Fruit fly (Drosophila melanogaster) whole organism, embryonic: ENCODE data around the gene CG3008.

Experiments used
- Ada2b ChIP-seq: fragments of 200-800 bp; sonication (Bioruptor generic); IDR thresholded peaks from 2 replicates; pipeline ENCODE4 v1.3.6; 2022; ENCODE audit warnings: missing biosample characterization, missing genetic modification characterization
- Blimp-1 ChIP-seq: fragments of 200-800 bp; sonication (Bioruptor generic); optimal IDR thresholded peaks from 3 replicates; lab custom pipeline; 2018; ENCODE audit warnings: missing biosample characterization, missing genetic modification characterization, mild to moderate bottlenecking, moderate library complexity, missing genetic modification reagents
- BtbVII ChIP-seq: fragments of 200-800 bp; sonication (Bioruptor generic); optimal IDR thresholded peaks from 3 replicates; lab custom pipeline; 2017; ENCODE audit warnings: missing biosample characterization, mild to moderate bottlenecking, missing genetic modification characterization
- CG1024 ChIP-seq: fragments of 200-800 bp; sonication (Bioruptor generic); IDR thresholded peaks from 2 replicates; pipeline ENCODE4 v1.3.6; 2022; ENCODE audit warnings: missing biosample characterization, missing genetic modification characterization
- CG11504 ChIP-seq: fragments of 200-800 bp; sonication (Bioruptor generic); optimal IDR thresholded peaks from 3 replicates; lab custom pipeline; 2019; ENCODE audit warnings: missing biosample characterization, mild to moderate bottlenecking, missing genetic modification characterization, moderate library complexity
- CG1602 ChIP-seq: fragments of 200-800 bp; sonication (Bioruptor generic); optimal IDR thresholded peaks from 3 replicates; lab custom pipeline; 2016; ENCODE audit warnings: missing biosample characterization, missing genetic modification characterization
- CG17328 ChIP-seq: fragments of 200-800 bp; sonication (Bioruptor generic); IDR thresholded peaks from 2 replicates; pipeline ENCODE4 v1.3.6; 2022; ENCODE audit warnings: missing biosample characterization, missing genetic modification characterization
- CG1792 ChIP-seq: fragments of 200-800 bp; sonication (Bioruptor generic); optimal IDR thresholded peaks from 2 replicates; lab custom pipeline; 2016; ENCODE audit warnings: missing biosample characterization, missing genetic modification characterization
- CG18476 ChIP-seq: fragments of 200-800 bp; sonication (Bioruptor generic); optimal IDR thresholded peaks from 2 replicates; lab custom pipeline; 2016; ENCODE audit warnings: missing biosample characterization, mild to moderate bottlenecking, missing genetic modification characterization
- CG34224 ChIP-seq: fragments of 200-800 bp; sonication (Bioruptor generic); IDR thresholded peaks from 3 replicates; pipeline ENCODE4 v1.3.6; 2022; ENCODE audit warnings: missing biosample characterization, missing genetic modification characterization; ENCODE audit not compliant: partially characterized antibody
- CG4730 ChIP-seq: fragments of 200-800 bp; sonication (Bioruptor generic); IDR thresholded peaks from 2 replicates; pipeline ENCODE4 v1.3.6; 2022; ENCODE audit warnings: missing biosample characterization, missing genetic modification characterization
- CG6254 ChIP-seq: fragments of 200-800 bp; sonication (Bioruptor generic); optimal IDR thresholded peaks from 3 replicates; lab custom pipeline; 2017; ENCODE audit warnings: mild to moderate bottlenecking, missing biosample characterization, missing genetic modification reagents, missing genetic modification characterization
- CG6813 ChIP-seq: fragments of 200-800 bp; sonication (Bioruptor generic); optimal IDR thresholded peaks from 2 replicates; lab custom pipeline; 2017; ENCODE audit warnings: missing biosample characterization, missing genetic modification characterization, mild to moderate bottlenecking, moderate library complexity, missing genetic modification reagents
- CG7357 ChIP-seq: fragments of 200-800 bp; sonication (Bioruptor generic); IDR thresholded peaks from 3 replicates; pipeline ENCODE4 v1.3.6; 2022; ENCODE audit warnings: missing biosample characterization, missing genetic modification characterization
- CG8089 ChIP-seq: fragments of 200-800 bp; sonication (Bioruptor generic); optimal IDR thresholded peaks from 3 replicates; lab custom pipeline; 2016; ENCODE audit warnings: missing biosample characterization, missing genetic modification characterization
- CG8388 ChIP-seq: fragments of 200-800 bp; sonication (Bioruptor generic); optimal IDR thresholded peaks from 2 replicates; lab custom pipeline; 2019; ENCODE audit warnings: missing biosample characterization, mild to moderate bottlenecking, missing genetic modification characterization, moderate library complexity
- CG9797 ChIP-seq: fragments of 200-800 bp; sonication (Bioruptor generic); optimal IDR thresholded peaks from 3 replicates; lab custom pipeline; 2018; ENCODE audit warnings: missing biosample characterization, mild to moderate bottlenecking, missing genetic modification characterization
- CG9817 ChIP-seq: fragments of 200-800 bp; sonication (Bioruptor generic); optimal IDR thresholded peaks from 2 replicates; lab custom pipeline; 2018; ENCODE audit warnings: missing biosample characterization, mild to moderate bottlenecking, missing genetic modification characterization, moderate library complexity
- D19B ChIP-seq: fragments of 200-800 bp; sonication (Bioruptor generic); optimal IDR thresholded peaks from 2 replicates; lab custom pipeline; 2017; ENCODE audit warnings: missing biosample characterization, mild to moderate bottlenecking, missing genetic modification characterization
- Dfd ChIP-seq, 2 experiments: fragments of >200 bp; optimal IDR thresholded peaks; 2 replicates each; lab custom pipeline; 2017; ENCODE audit warnings: missing biosample characterization in 2 of 2, missing genetic modification characterization in 2 of 2
- Fer3 ChIP-seq: fragments of 200-800 bp; sonication (Bioruptor generic); optimal IDR thresholded peaks from 2 replicates; lab custom pipeline; 2018; ENCODE audit warnings: missing biosample characterization, mild to moderate bottlenecking, missing genetic modification characterization, moderate library complexity
- H15 ChIP-seq: fragments of 200-800 bp; sonication (Bioruptor generic); IDR thresholded peaks from 3 replicates; pipeline ENCODE4 v1.3.6; 2022; ENCODE audit warnings: missing biosample characterization, missing genetic modification characterization
- Hmx ChIP-seq: fragments of 200-800 bp; sonication (Bioruptor generic); optimal IDR thresholded peaks from 2 replicates; lab custom pipeline; 2016; ENCODE audit warnings: missing biosample characterization, missing genetic modification characterization
- Hr39 ChIP-seq: fragments of >200 bp; optimal IDR thresholded peaks from 2 replicates; lab custom pipeline; 2017
- Hsf ChIP-seq: fragments of 200-800 bp; sonication (Bioruptor generic); optimal IDR thresholded peaks from 3 replicates; lab custom pipeline; 2016; ENCODE audit warnings: missing biosample characterization, missing genetic modification characterization
- Meics ChIP-seq: fragments of 200-800 bp; sonication (Bioruptor generic); optimal IDR thresholded peaks from 2 replicates; lab custom pipeline; 2017; ENCODE audit warnings: missing biosample characterization, mild to moderate bottlenecking, missing genetic modification characterization
- Oaz ChIP-seq: fragments of 200-800 bp; sonication (Bioruptor generic); IDR thresholded peaks from 2 replicates; pipeline ENCODE4 v1.3.6; 2022; ENCODE audit warnings: missing biosample characterization, missing genetic modification characterization
- Opbp ChIP-seq: fragments of 200-800 bp; sonication (Bioruptor generic); IDR thresholded peaks from 3 replicates; pipeline ENCODE4 v1.3.6; 2022; ENCODE audit warnings: missing biosample characterization, missing genetic modification characterization; ENCODE audit not compliant: partially characterized antibody
- Ptx1 ChIP-seq: fragments of 200-800 bp; sonication (Bioruptor generic); IDR thresholded peaks from 2 replicates; pipeline ENCODE4 v1.3.6; 2022; ENCODE audit warnings: missing biosample characterization, missing genetic modification characterization
- Rfx ChIP-seq: fragments of 200-800 bp; sonication (Bioruptor generic); IDR thresholded peaks from 2 replicates; pipeline ENCODE4 v1.3.6; 2022; ENCODE audit warnings: missing biosample characterization, missing genetic modification characterization
- Side ChIP-seq: fragments of 200-800 bp; sonication (Bioruptor generic); optimal IDR thresholded peaks from 2 replicates; lab custom pipeline; 2016; ENCODE audit warnings: missing biosample characterization, missing genetic modification characterization
- Stat92E ChIP-seq, 3 experiments: fragments of >200 bp in 2 of 3; fragments of 200-800 bp in 1 of 3; sonication (Bioruptor generic) in 1 of 3; optimal IDR thresholded peaks; 2 replicates each; lab custom pipeline; 2017 to 2019; ENCODE audit warnings: missing biosample characterization in 3 of 3, missing genetic modification characterization in 3 of 3, mild to moderate bottlenecking in 1 of 3, moderate library complexity in 1 of 3
- Xbp1 ChIP-seq: fragments of 200-800 bp; sonication (Bioruptor generic); optimal IDR thresholded peaks from 3 replicates; lab custom pipeline; 2016; ENCODE audit warnings: missing biosample characterization, mild to moderate bottlenecking, missing genetic modification characterization
- cato ChIP-seq: fragments of 200-800 bp; sonication (Bioruptor generic); optimal IDR thresholded peaks from 2 replicates; lab custom pipeline; 2016; ENCODE audit warnings: missing biosample characterization, missing genetic modification characterization, borderline replicate concordance
- ci ChIP-seq: fragments of 200-800 bp; sonication (Bioruptor generic); IDR thresholded peaks from 3 replicates; pipeline ENCODE4 v1.3.6; 2022; ENCODE audit warnings: missing biosample characterization, missing genetic modification characterization
- crol ChIP-seq: fragments of 200-800 bp; sonication (Bioruptor generic); IDR thresholded peaks from 2 replicates; pipeline ENCODE4 v1.3.6; 2022; ENCODE audit warnings: missing biosample characterization, missing genetic modification characterization
- da ChIP-seq: fragments of 200-800 bp; sonication (Bioruptor generic); optimal IDR thresholded peaks from 2 replicates; lab custom pipeline; 2016; ENCODE audit warnings: missing biosample characterization, missing genetic modification characterization
- danr ChIP-seq: fragments of 200-800 bp; sonication (Bioruptor generic); IDR thresholded peaks from 2 replicates; pipeline ENCODE4 v1.3.6; 2022; ENCODE audit warnings: missing biosample characterization, missing genetic modification characterization
- dpn ChIP-seq, 2 experiments: fragments of 200-800 bp; sonication (Bioruptor generic); optimal IDR thresholded peaks; 3 replicates each; lab custom pipeline; 2016; ENCODE audit warnings: missing biosample characterization in 2 of 2, missing genetic modification characterization in 2 of 2
- fd102C ChIP-seq: fragments of 200-800 bp; sonication (Bioruptor generic); optimal IDR thresholded peaks from 2 replicates; lab custom pipeline; 2018; ENCODE audit warnings: missing biosample characterization, mild to moderate bottlenecking, missing genetic modification characterization, moderate library complexity
- fd64A ChIP-seq: fragments of 200-800 bp; sonication (Bioruptor generic); optimal IDR thresholded peaks from 3 replicates; lab custom pipeline; 2018; ENCODE audit warnings: missing biosample characterization, mild to moderate bottlenecking, missing genetic modification characterization
- gcm2 ChIP-seq: fragments of 200-800 bp; sonication (Bioruptor generic); optimal IDR thresholded peaks from 2 replicates; lab custom pipeline; 2016; ENCODE audit warnings: missing biosample characterization, missing genetic modification characterization
- gsb ChIP-seq: fragments of 200-800 bp; sonication (Bioruptor generic); IDR thresholded peaks from 2 replicates; pipeline ENCODE4 v1.3.6; 2022; ENCODE audit warnings: missing biosample characterization, missing genetic modification characterization
- gsb-n ChIP-seq: fragments of 200-800 bp; sonication (Bioruptor generic); optimal IDR thresholded peaks from 3 replicates; lab custom pipeline; 2018; ENCODE audit warnings: missing biosample characterization, mild to moderate bottlenecking, missing genetic modification characterization
- hb ChIP-seq: fragments of 200-800 bp; sonication (Bioruptor generic); IDR thresholded peaks from 3 replicates; pipeline ENCODE4 v1.3.6; 2022; ENCODE audit warnings: missing biosample characterization, missing genetic modification characterization; ENCODE audit not compliant: partially characterized antibody
- onecut ChIP-seq: fragments of 200-800 bp; sonication (Bioruptor generic); IDR thresholded peaks from 2 replicates; pipeline ENCODE4 v1.3.6; 2022; ENCODE audit warnings: missing biosample characterization, missing genetic modification characterization
- sisA ChIP-seq: fragments of 200-800 bp; sonication (Bioruptor generic); IDR thresholded peaks from 2 replicates; pipeline ENCODE4 v1.3.6; 2022; ENCODE audit warnings: missing biosample characterization, missing genetic modification characterization
- slbo ChIP-seq: fragments of 200-800 bp; sonication (Bioruptor generic); IDR thresholded peaks from 2 replicates; pipeline ENCODE4 v1.3.6; 2022; ENCODE audit warnings: missing biosample characterization, missing genetic modification characterization
- sna ChIP-seq: fragments of 200-800 bp; sonication (Bioruptor generic); IDR thresholded peaks from 2 replicates; pipeline ENCODE4 v1.3.6; 2022; ENCODE audit warnings: missing biosample characterization, missing genetic modification characterization; ENCODE audit not compliant: partially characterized antibody
- stc ChIP-seq: fragments of 200-800 bp; sonication (Bioruptor generic); IDR thresholded peaks from 2 replicates; pipeline ENCODE4 v1.3.6; 2022; ENCODE audit warnings: missing biosample characterization, missing genetic modification characterization
- zfh2 ChIP-seq: fragments of 200-800 bp; sonication (Bioruptor generic); optimal IDR thresholded peaks from 2 replicates; lab custom pipeline; 2016; ENCODE audit warnings: missing biosample characterization, missing genetic modification characterization

The CG3008 gene

DNA sequence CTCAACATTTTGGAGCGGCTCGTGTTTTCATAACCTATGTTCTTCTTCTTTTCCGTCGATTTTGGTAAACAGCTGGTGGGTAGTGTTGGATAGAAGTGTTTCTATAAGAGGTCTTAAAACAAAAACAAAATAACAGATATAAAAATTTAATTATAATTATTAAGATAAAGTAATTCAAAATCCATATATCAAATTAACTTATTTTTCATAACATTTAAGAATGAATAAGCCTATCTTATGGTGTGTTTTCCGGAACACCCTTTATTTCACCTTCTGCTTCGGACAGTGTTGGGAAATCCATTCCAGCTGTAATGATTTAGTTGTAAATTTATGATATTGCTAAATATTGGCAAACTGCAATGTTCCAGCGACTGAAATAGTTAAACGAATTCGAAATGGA lies 32.7 kb upstream of the CG3008 start, which contains the start of the genes mRpS2 and Mon1 (continued):
- TF ChIP-seq CG8388 (GFP tag; lab: Kevin White, UChicago), result peak; percentile 92
- TF ChIP-seq CG11504 (tag; lab: Kevin White, UChicago), result peak; percentile 93
- peak; percentile 97 for TF ChIP-seq CG17328 (GFP tag; lab: Robert Waterston, UW)
- peak; percentile 87 for TF ChIP-seq danr (GFP tag; lab: Robert Waterston, UW)
- TF ChIP-seq Xbp1 (GFP tag; lab: Kevin White, UChicago), result peak; percentile 96
- TF ChIP-seq crol (GFP tag; lab: Robert Waterston, UW), result peak; percentile 53
- peak; percentile 70 for TF ChIP-seq CG8089 (GFP tag; lab: Kevin White, UChicago)
- TF ChIP-seq dpn (GFP tag; optimal IDR thresholded peaks at IDR 0.05; lab: Kevin White, UChicago), result peak; percentile 85 to 96
- TF ChIP-seq Opbp (GFP tag; lab: Robert Waterston, UW), result no peak
- peak; percentile 85 for TF ChIP-seq Hsf (GFP tag; lab: Kevin White, UChicago)
- TF ChIP-seq D19B (GFP tag; lab: Kevin White, UChicago), result peak; percentile 87
- TF ChIP-seq slbo (GFP tag; lab: Robert Waterston, UW), result peak; percentile 98
- TF ChIP-seq Blimp-1, result peak; percentile 95
- TF ChIP-seq BtbVII (GFP tag; lab: Kevin White, UChicago), result peak; percentile 93
- peak; percentile 97 for TF ChIP-seq H15
- TF ChIP-seq CG6254 (GFP tag; lab: Kevin White, UChicago), result peak; percentile 89
- peak; percentile 65 for TF ChIP-seq Side (GFP tag; lab: Kevin White, UChicago)
- TF ChIP-seq zfh2 (GFP tag; lab: Kevin White, UChicago), result peak; percentile 84
- TF ChIP-seq onecut (GFP tag; lab: Robert Waterston, UW), result peak; percentile 78
- TF ChIP-seq sna (GFP tag; lab: Robert Waterston, UW), result no peak
- TF ChIP-seq Rfx (GFP tag; lab: Robert Waterston, UW), result peak; percentile 97
- TF ChIP-seq fd64A, result peak; percentile 37
- peak; percentile 88 for TF ChIP-seq Oaz
- TF ChIP-seq Fer3 (tag; lab: Kevin White, UChicago), result peak; percentile 97
- peak; percentile 96 for TF ChIP-seq ci (GFP tag; lab: Robert Waterston, UW)
- TF ChIP-seq da (GFP tag; lab: Kevin White, UChicago), result peak; percentile 37
- no peak for TF ChIP-seq Hr39 (lab: Kevin White, UChicago)
- peak; percentile 83 for TF ChIP-seq cato (GFP tag; lab: Kevin White, UChicago)
- TF ChIP-seq gsb (GFP tag; lab: Robert Waterston, UW), result peak; percentile 95
- TF ChIP-seq Ada2b (GFP tag; lab: Robert Waterston, UW), result peak; percentile 95
- peak; percentile 24 for TF ChIP-seq Hmx
- peak; percentile 95 for TF ChIP-seq CG1602 (GFP tag; lab: Kevin White, UChicago)
- peak; percentile 16 for TF ChIP-seq CG9797
- TF ChIP-seq CG7357 (GFP tag; lab: Robert Waterston, UW), result peak; percentile 89
- peak; percentile 65 for TF ChIP-seq fd102C (GFP tag; lab: Kevin White, UChicago)
- TF ChIP-seq CG18476 (GFP tag; lab: Kevin White, UChicago), result peak; percentile 88
- peak; percentile 94 for TF ChIP-seq sisA (GFP tag; lab: Robert Waterston, UW)
- no peak for TF ChIP-seq Dfd (GFP tag; optimal IDR thresholded peaks at IDR 0.05; lab: Kevin White, UChicago)
- peak; percentile 91 for TF ChIP-seq CG1024
- peak; percentile 98 for TF ChIP-seq Ptx1
- TF ChIP-seq CG4730 (GFP tag; lab: Robert Waterston, UW), result peak; percentile 96
- peak; percentile 96 for TF ChIP-seq Meics
- TF ChIP-seq gsb-n (tag; lab: Kevin White, UChicago), result peak; percentile 94
- peak; percentile 87 for TF ChIP-seq CG6813
- peak; percentile 94 for TF ChIP-seq CG9817 (tag; lab: Kevin White, UChicago)
- peak; percentile 58 for TF ChIP-seq gcm2 (GFP tag; lab: Kevin White, UChicago)
- no peak for TF ChIP-seq hb (GFP tag; lab: Robert Waterston, UW)
- TF ChIP-seq CG34224 (GFP tag; lab: Robert Waterston, UW), result peak; percentile 23; the same call in 2 of the 3 replicates
- TF ChIP-seq CG1792 (GFP tag; lab: Kevin White, UChicago), result peak; percentile 59
- TF ChIP-seq stc, result peak; percentile 98
- TF ChIP-seq Stat92E (GFP tag; optimal IDR thresholded peaks at IDR 0.05; lab: Kevin White, UChicago), result no peak
